Fruit fly (Drosophila melanogaster) whole organism: Measurements from ENCODE around the gene CG9289.

ENCODE experiments used
- CG8478 ChIP-seq: fragments of >200 bp; optimal IDR thresholded peaks from 2 replicates; lab custom pipeline; 2018; ENCODE audit warnings: inconsistent platforms
- EcR ChIP-seq, 2 experiments: fragments of >200 bp; optimal IDR thresholded peaks; 2 replicates each; lab custom pipeline; 2017; ENCODE audit warnings: missing biosample characterization in 2 of 2, missing genetic modification characterization in 2 of 2, missing genetic modification reagents in 2 of 2
- pan ChIP-seq: fragments of >200 bp; optimal IDR thresholded peaks from 2 replicates; lab custom pipeline; 2017
- psq ChIP-seq: fragments of >200 bp; optimal IDR thresholded peaks from 2 replicates; lab custom pipeline; 2017
- usp ChIP-seq: fragments of >200 bp; optimal IDR thresholded peaks from 2 replicates; lab custom pipeline; 2017; ENCODE audit warnings: missing biosample characterization, missing genetic modification characterization, mixed read lengths

DNA sequence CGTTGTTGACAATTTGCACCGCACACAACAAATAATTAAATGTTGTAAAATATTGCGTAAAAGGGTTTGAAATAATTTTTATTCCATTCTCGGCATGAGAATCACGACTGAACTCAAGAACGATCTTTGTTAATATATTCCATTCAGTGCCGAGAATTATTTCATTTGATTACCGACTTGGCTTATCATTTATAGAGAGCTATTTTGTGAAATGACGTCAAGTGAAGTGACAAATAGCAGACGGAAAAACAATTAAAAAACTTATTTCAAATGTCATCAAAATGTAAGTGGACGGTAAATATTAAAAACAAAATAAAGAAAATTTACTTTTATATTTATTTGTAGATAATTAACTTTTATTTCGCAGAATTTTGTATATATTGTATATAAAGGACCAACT is 30.3 kb upstream of the CG9289 start:
- TF ChIP-seq psq (lab: Kevin White, UChicago) (no peak), EcR (GFP tag; optimal IDR thresholded peaks at IDR 0.05; lab: Kevin White, UChicago) (no peak), CG8478 (no peak), usp (GFP tag; lab: Kevin White, UChicago) (no peak), pan (lab: Kevin White, UChicago) (no peak)
